Fruit fly (Drosophila melanogaster) whole organism, pupa: ENCODE measurements around the gene CG46465.

ENCODE experiments used
- CG10348 ChIP-seq: fragments of 200-800 bp; sonication (Bioruptor generic); IDR thresholded peaks from 2 replicates; pipeline ENCODE4 v1.3.6; 2022; ENCODE audit warnings: missing biosample characterization, missing genetic modification characterization
- CG13204 ChIP-seq: fragments of 200-800 bp; sonication (Bioruptor generic); optimal IDR thresholded peaks from 2 replicates; lab custom pipeline; 2018; ENCODE audit warnings: missing biosample characterization, mild to moderate bottlenecking, missing genetic modification characterization, moderate library complexity
- CG14655 ChIP-seq: fragments of 200-800 bp; sonication (Bioruptor generic); optimal IDR thresholded peaks from 3 replicates; lab custom pipeline; 2017; ENCODE audit warnings: mild to moderate bottlenecking, missing biosample characterization, missing genetic modification reagents, missing genetic modification characterization
- CG4496 ChIP-seq: fragments of 200-800 bp; sonication (Bioruptor generic); IDR thresholded peaks from 3 replicates; pipeline ENCODE4 v1.3.6; 2022; ENCODE audit warnings: missing biosample characterization, missing genetic modification characterization
- CG8159 ChIP-seq: fragments of 200-800 bp; sonication (Bioruptor generic); optimal IDR thresholded peaks from 3 replicates; lab custom pipeline; 2018; ENCODE audit warnings: missing biosample characterization, mild to moderate bottlenecking, missing genetic modification characterization, moderate library complexity
- CG8301 ChIP-seq: fragments of 200-800 bp; sonication (Bioruptor generic); optimal IDR thresholded peaks from 2 replicates; lab custom pipeline; 2018; ENCODE audit warnings: missing biosample characterization, mild to moderate bottlenecking, missing genetic modification characterization
- CG9948 ChIP-seq: fragments of 200-800 bp; sonication (Bioruptor generic); optimal IDR thresholded peaks from 2 replicates; lab custom pipeline; 2018; ENCODE audit warnings: missing biosample characterization, mild to moderate bottlenecking, missing genetic modification characterization, moderate library complexity
- EcR ChIP-seq: fragments of 200-800 bp; sonication (Bioruptor generic); optimal IDR thresholded peaks from 3 replicates; lab custom pipeline; 2019; ENCODE audit warnings: missing biosample characterization, missing genetic modification characterization, mild to moderate bottlenecking, moderate library complexity, missing genetic modification reagents
- Ets98B ChIP-seq: fragments of 200-800 bp; sonication (Bioruptor generic); IDR thresholded peaks from 2 replicates; pipeline ENCODE4 v1.3.6; 2022; ENCODE audit warnings: missing biosample characterization, missing genetic modification characterization
- Snoo ChIP-seq: fragments of 200-800 bp; sonication (Bioruptor generic); optimal IDR thresholded peaks from 3 replicates; lab custom pipeline; 2017; ENCODE audit warnings: missing biosample characterization, mild to moderate bottlenecking, missing genetic modification characterization, inconsistent platforms
- gl ChIP-seq: fragments of 200-800 bp; sonication (Bioruptor generic); optimal IDR thresholded peaks from 2 replicates; lab custom pipeline; 2018; ENCODE audit warnings: missing biosample characterization, mild to moderate bottlenecking, missing genetic modification characterization

- TF ChIP-seq Ets98B (peak; percentile 60; the same call in 1 of the 2 replicates), CG14655 (peak; percentile 67), CG4496 (GFP tag; lab: Robert Waterston, UW) (peak; percentile 80), CG9948 (tag; lab: Kevin White, UChicago) (peak; percentile 43), gl (tag; lab: Kevin White, UChicago) (no peak), Snoo (tag; lab: Kevin White, UChicago) (peak; percentile 9), CG13204 (GFP tag; lab: Kevin White, UChicago) (no peak), CG8301 (tag; lab: Kevin White, UChicago) (peak; percentile 61), EcR (no peak), CG8159 (tag; lab: Kevin White, UChicago) (peak; percentile 98), CG10348 (GFP tag; lab: Robert Waterston, UW) (no peak)
Measured at dm6 chr2L:19002959-19003371, 10.7 kb downstream of the CG46465 start, which contains the start of gene CG31793.
